Worm (Caenorhabditis elegans) whole organism, young adult: Measurements from ENCODE around the gene gst-27.

ENCODE experiments used
- C17E4.6 ChIP-seq: fragments of 200-800 bp; sonication (Bioruptor generic); IDR thresholded peaks from 2 replicates; pipeline ENCODE4 v1.3.6; 2022; ENCODE audit warnings: missing genetic modification reagents, missing genetic modification characterization, missing compliant biosample characterization
- D2030.7 ChIP-seq: fragments of 200-800 bp; sonication (Bioruptor generic); IDR thresholded peaks from 2 replicates; pipeline ENCODE4 v1.3.6; 2022; ENCODE audit warnings: missing genetic modification reagents, missing genetic modification characterization, missing compliant biosample characterization
- F10E7.11 ChIP-seq: sonication (generic microtip); optimal IDR thresholded peaks from 2 replicates; lab custom pipeline; 2017; ENCODE audit warnings: mild to moderate bottlenecking, missing genetic modification characterization, moderate library complexity, missing compliant biosample characterization
- F23B12.7 ChIP-seq: sonication (generic microtip); optimal IDR thresholded peaks from 2 replicates; lab custom pipeline; 2017; ENCODE audit warnings: missing genetic modification characterization, mild to moderate bottlenecking, missing compliant biosample characterization, antibody characterized with exemption, moderate library complexity; ENCODE audit not compliant: insufficient read depth
- F39B2.1 ChIP-seq: fragments of 200-800 bp; sonication (Bioruptor generic); IDR thresholded peaks from 2 replicates; pipeline ENCODE4 v1.3.6; 2022; ENCODE audit warnings: missing genetic modification reagents, missing genetic modification characterization, missing compliant biosample characterization
- F57A8.1 ChIP-seq: fragments of 200-800 bp; sonication (Bioruptor generic); optimal IDR thresholded peaks from 2 replicates; lab custom pipeline; 2018; ENCODE audit warnings: mild to moderate bottlenecking, missing genetic modification characterization, moderate library complexity, missing compliant biosample characterization
- K11D2.4 ChIP-seq: fragments of 200-800 bp; sonication (Bioruptor generic); IDR thresholded peaks from 2 replicates; pipeline ENCODE4 v1.3.6; 2022; ENCODE audit warnings: missing genetic modification reagents, missing genetic modification characterization, missing compliant biosample characterization
- ama-1 ChIP-seq, 3 experiments: fragments of 150-350 bp in 1 of 3; sonication (generic microtip) in 2 of 3; optimal IDR thresholded peaks; 2 replicates each; lab custom pipeline; 2014 to 2018; ENCODE audit warnings: missing biosample characterization in 2 of 3, missing genetic modification characterization in 2 of 3, missing genetic modification reagents in 2 of 3
- athp-1 ChIP-seq: sonication (generic microtip); optimal IDR thresholded peaks from 2 replicates; lab custom pipeline; 2017; ENCODE audit warnings: mild to moderate bottlenecking, missing genetic modification characterization, missing compliant biosample characterization
- attf-3 ChIP-seq: fragments of 200-800 bp; sonication (Bioruptor generic); conservative IDR thresholded peaks from 2 replicates; pipeline ENCODE4 v1.3.6; 2022; ENCODE audit warnings: missing genetic modification reagents, missing genetic modification characterization, missing compliant biosample characterization
- attf-5 ChIP-seq: fragments of 200-800 bp; sonication (Bioruptor generic); optimal IDR thresholded peaks from 2 replicates; lab custom pipeline; 2018; ENCODE audit warnings: mild to moderate bottlenecking, missing genetic modification characterization, missing compliant biosample characterization
- cebp-1 ChIP-seq, 2 experiments: fragments of 200-800 bp in 1 of 2; sonication (Bioruptor generic) in 1 of 2; sonication (generic microtip) in 1 of 2; IDR thresholded peaks in 1 of 2; optimal IDR thresholded peaks in 1 of 2; 2 replicates each; pipeline versions ENCODE4 v1.3.6 to Lab custom; 2017 to 2022; ENCODE audit warnings: missing compliant biosample characterization in 2 of 2, missing genetic modification characterization in 2 of 2, mild to moderate bottlenecking in 1 of 2, missing genetic modification reagents in 1 of 2, moderate library complexity in 1 of 2
- cebp-2 ChIP-seq: fragments of 200-800 bp; sonication (Bioruptor generic); IDR thresholded peaks from 2 replicates; pipeline ENCODE4 v1.3.6; 2022; ENCODE audit warnings: missing genetic modification characterization, missing compliant biosample characterization
- ceh-58 ChIP-seq: fragments of 200-800 bp; sonication (Bioruptor generic); IDR thresholded peaks from 2 replicates; pipeline ENCODE4 v1.3.6; 2022; ENCODE audit warnings: missing genetic modification characterization, missing compliant biosample characterization
- egl-18 ChIP-seq: fragments of 200-800 bp; sonication (Bioruptor generic); IDR thresholded peaks from 2 replicates; pipeline ENCODE4 v1.3.6; 2022; ENCODE audit warnings: missing genetic modification reagents, missing genetic modification characterization, missing compliant biosample characterization
- hmg-1.2 ChIP-seq: fragments of 200-800 bp; sonication (Bioruptor generic); IDR thresholded peaks from 2 replicates; pipeline ENCODE4 v1.3.6; 2022; ENCODE audit warnings: missing genetic modification reagents, missing genetic modification characterization, missing compliant biosample characterization
- hsf-1 ChIP-seq: fragments of 200-800 bp; sonication (Bioruptor generic); IDR thresholded peaks from 2 replicates; pipeline ENCODE4 v1.3.6; 2022; ENCODE audit warnings: missing genetic modification reagents, missing genetic modification characterization, missing compliant biosample characterization
- lin-26 ChIP-seq: fragments of 200-800 bp; sonication (Bioruptor generic); IDR thresholded peaks from 2 replicates; pipeline ENCODE4 v1.3.6; 2022; ENCODE audit warnings: missing genetic modification reagents, missing genetic modification characterization, missing compliant biosample characterization
- lin-35 ChIP-seq, 3 experiments: fragments of 150-350 bp in 2 of 3; sonication (generic microtip) in 1 of 3; optimal IDR thresholded peaks; 2 replicates each; lab custom pipeline; 2014 to 2018; ENCODE audit warnings: missing biosample characterization in 3 of 3, missing genetic modification characterization in 3 of 3, missing genetic modification reagents in 3 of 3
- lin-40 ChIP-seq: sonication (generic microtip); optimal IDR thresholded peaks from 2 replicates; lab custom pipeline; 2016; ENCODE audit warnings: missing genetic modification characterization, mild to moderate bottlenecking, missing compliant biosample characterization, missing genotype, missing genetic modification reagents
- lin-54 ChIP-seq: fragments of 200-800 bp; sonication (Bioruptor generic); optimal IDR thresholded peaks from 2 replicates; lab custom pipeline; 2018; ENCODE audit warnings: mild to moderate bottlenecking, missing genetic modification characterization, missing compliant biosample characterization
- lir-1 ChIP-seq: fragments of 200-800 bp; sonication (Bioruptor generic); conservative IDR thresholded peaks from 2 replicates; pipeline ENCODE4 v1.3.6; 2022; ENCODE audit warnings: missing genetic modification reagents, missing genetic modification characterization, missing compliant biosample characterization
- lsl-1 ChIP-seq: fragments of 200-800 bp; sonication (Bioruptor generic); optimal IDR thresholded peaks from 2 replicates; lab custom pipeline; 2018; ENCODE audit warnings: mild to moderate bottlenecking, missing genetic modification characterization, moderate library complexity, missing compliant biosample characterization
- madf-10 ChIP-seq: sonication (generic microtip); optimal IDR thresholded peaks from 2 replicates; lab custom pipeline; 2016; ENCODE audit warnings: mild to moderate bottlenecking, missing genetic modification characterization, missing compliant biosample characterization
- pbrm-1 ChIP-seq: fragments of 200-800 bp; sonication (Bioruptor generic); IDR thresholded peaks from 2 replicates; pipeline ENCODE4 v1.3.6; 2022; ENCODE audit warnings: missing genetic modification reagents, missing genetic modification characterization, missing compliant biosample characterization
- rec-8 ChIP-seq, 2 experiments: sonication (generic microtip); optimal IDR thresholded peaks; 2 replicates each; lab custom pipeline; 2016; ENCODE audit warnings: mild to moderate bottlenecking in 2 of 2, missing genetic modification characterization in 2 of 2, missing genetic modification reagents in 2 of 2, missing genotype in 2 of 2, missing biosample characterization in 1 of 2, missing compliant biosample characterization in 1 of 2, moderate library complexity in 1 of 2
- snpc-1.1 ChIP-seq: sonication (generic microtip); optimal IDR thresholded peaks from 2 replicates; lab custom pipeline; 2017; ENCODE audit warnings: missing genetic modification characterization, mild to moderate bottlenecking, missing compliant biosample characterization, antibody characterized with exemption, moderate library complexity, missing genotype, missing genetic modification reagents; ENCODE audit not compliant: insufficient read depth
- snpc-4 ChIP-seq, 5 experiments: fragments of 150-350 bp in 1 of 5; sonication (generic microtip) in 4 of 5; optimal IDR thresholded peaks; 2 replicates each; lab custom pipeline; 2014 to 2018; ENCODE audit warnings: missing genetic modification characterization in 5 of 5, missing biosample characterization in 3 of 5, antibody characterized with exemption in 2 of 5, mild to moderate bottlenecking in 2 of 5, missing compliant biosample characterization in 2 of 5, missing genotype in 2 of 5, moderate library complexity in 2 of 5, missing genetic modification reagents in 1 of 5
- sptf-2 ChIP-seq: fragments of 200-800 bp; sonication (Bioruptor generic); optimal IDR thresholded peaks from 2 replicates; lab custom pipeline; 2018; ENCODE audit warnings: mild to moderate bottlenecking, missing genetic modification characterization, missing compliant biosample characterization
- ztf-18 ChIP-seq: sonication (generic microtip); optimal IDR thresholded peaks from 2 replicates; lab custom pipeline; 2016; ENCODE audit warnings: missing genotype, mild to moderate bottlenecking, missing genetic modification characterization, missing compliant biosample characterization

gst-27 gene

ce11 chrII:15130512-15130911, 35.0 kb downstream of the gst-27 start, which contains the start of gene Y53F4B.62:
Gene Y53F4B.62 (minus strand): TSS chrII:15130612.
- no peak for TF ChIP-seq pbrm-1
- TF ChIP-seq C17E4.6 (GFP tag; lab: Robert Waterston, UW), result no peak
- TF ChIP-seq ama-1 (optimal IDR thresholded peaks at IDR 0.05; lab: Kevin White, UChicago), result no peak
- TF ChIP-seq ama-1 (GFP tag; optimal IDR thresholded peaks at IDR 0.05; lab: Kevin White, UChicago), result no peak
- TF ChIP-seq lin-54 (GFP tag; lab: Kevin White, UChicago), result no peak
- TF ChIP-seq F57A8.1 (GFP tag; lab: Kevin White, UChicago), result no peak
- no peak for TF ChIP-seq D2030.7
- TF ChIP-seq K11D2.4 (GFP tag; lab: Robert Waterston, UW), result no peak
- TF ChIP-seq attf-5 (GFP tag; lab: Kevin White, UChicago), result no peak
- no peak for TF ChIP-seq egl-18 (GFP tag; lab: Robert Waterston, UW)
- TF ChIP-seq hsf-1 (GFP tag; lab: Robert Waterston, UW), result no peak
- no peak for TF ChIP-seq rec-8 (tag; optimal IDR thresholded peaks at IDR 0.05; lab: Kevin White, UChicago)
- TF ChIP-seq attf-3 (GFP tag; lab: Robert Waterston, UW), result no peak
- no peak for TF ChIP-seq F10E7.11 (tag; lab: Kevin White, UChicago)
- no peak for TF ChIP-seq cebp-2 (GFP tag; lab: Robert Waterston, UW)
- no peak for TF ChIP-seq ceh-58 (GFP tag; lab: Robert Waterston, UW)
- no peak for TF ChIP-seq F39B2.1 (GFP tag; lab: Robert Waterston, UW)

- TF ChIP-seq F23B12.7 (tag; lab: Kevin White, UChicago) (no peak), lin-26 (GFP tag; lab: Robert Waterston, UW) (no peak)
These were observed 41.3 kb downstream of the gst-27 start, which contains the start of gene Y53F4B.23 for ce11 chrII:15124193-15124592. Gene Y53F4B.23 (plus strand): TSS chrII:15124504.

ce11 chrII:15119537-15120360, 45.8 kb downstream of the gst-27 start, which contains the start of gene arp-1:
Gene arp-1 (plus strand): TSS chrII:15120301.
- peak; percentile 19 for TF ChIP-seq lin-40
- no peak for TF ChIP-seq ztf-18 (tag; lab: Kevin White, UChicago)
- no peak for TF ChIP-seq lir-1 (GFP tag; lab: Robert Waterston, UW)
- peak; percentile 84 for TF ChIP-seq attf-3 (GFP tag; lab: Robert Waterston, UW)
- TF ChIP-seq ama-1 (optimal IDR thresholded peaks at IDR 0.05; lab: Kevin White, UChicago), result no peak
- no peak for TF ChIP-seq ama-1 (GFP tag; optimal IDR thresholded peaks at IDR 0.05; lab: Kevin White, UChicago)
- TF ChIP-seq F23B12.7 (tag; lab: Kevin White, UChicago), result peak; percentile 22
- TF ChIP-seq athp-1 (tag; lab: Kevin White, UChicago), result no peak
- peak; percentile 38 for TF ChIP-seq lsl-1 (GFP tag; lab: Kevin White, UChicago)
- peak; percentile 37; the same call in 1 of the 2 replicates for TF ChIP-seq hmg-1.2 (GFP tag; lab: Robert Waterston, UW)
- TF ChIP-seq madf-10, result no peak
- peak; percentile 77 for TF ChIP-seq attf-5 (GFP tag; lab: Kevin White, UChicago)
- TF ChIP-seq sptf-2 (GFP tag; lab: Kevin White, UChicago), result peak; percentile 10
- TF ChIP-seq snpc-1.1, result no peak
- TF ChIP-seq cebp-1 (GFP tag; IDR thresholded peaks at IDR 0.05; lab: Robert Waterston, UW), result peak; percentile 98
- peak; percentile 99 for TF ChIP-seq cebp-1 (tag; optimal IDR thresholded peaks at IDR 0.05; lab: Kevin White, UChicago)
- TF ChIP-seq snpc-4 (GFP tag; optimal IDR thresholded peaks at IDR 0.05; lab: Kevin White, UChicago), result no peak
- TF ChIP-seq snpc-4 (tag; optimal IDR thresholded peaks at IDR 0.05; lab: Kevin White, UChicago), result peak in 3 of 4 experiments; percentile 4 to 59 (median 10)
- peak in 1 of 3 experiments; percentile 35 for TF ChIP-seq lin-35 (GFP tag; optimal IDR thresholded peaks at IDR 0.05; lab: Kevin White, UChicago)
- TF ChIP-seq, all 124 proteins: peak for 10
